Fruit fly (Drosophila melanogaster): ENCODE data around the gene CG42726.

The CG42726 gene

dm6 chr3R:15371833-15372232 is 24.0 kb downstream of the CG42726 start, which contains the start of the genes Ccm3 and CG6136:
Gene Ccm3, plus strand, starts transcription at chr3R:15371957.
Gene CG6136, minus strand, starts transcription at chr3R:15372212.
- TF ChIP-seq CG6854 (GFP tag; optimal IDR thresholded peaks at IDR 0.05) (peak; percentile 38), lz (GFP tag; optimal IDR thresholded peaks at IDR 0.05) (peak; percentile 43), eg (GFP tag; IDR thresholded peaks at IDR 0.05) (no peak), cyc (GFP tag; optimal IDR thresholded peaks at IDR 0.05) (peak; percentile 38), Eip75B (GFP tag; optimal IDR thresholded peaks at IDR 0.05) (peak; percentile 32), CG7368 (GFP tag; optimal IDR thresholded peaks at IDR 0.05) (no peak), CG6808 (GFP tag; optimal IDR thresholded peaks at IDR 0.05) (no peak), Hr39 (GFP tag; optimal IDR thresholded peaks at IDR 0.05) (no peak), CG11902 (GFP tag; optimal IDR thresholded peaks at IDR 0.05) (no peak), salr (GFP tag; optimal IDR thresholded peaks at IDR 0.05) (no peak), Eip78C (GFP tag) (peak; percentile 35), vri (GFP tag; optimal IDR thresholded peaks at IDR 0.05) (no peak), CG16779 (tag; optimal IDR thresholded peaks at IDR 0.05) (no peak), achi (GFP tag; optimal IDR thresholded peaks at IDR 0.05) (peak; percentile 18), CG1621 (tag; optimal IDR thresholded peaks at IDR 0.05) (no peak), CG3032 (tag; optimal IDR thresholded peaks at IDR 0.05) (peak; percentile 30), Sox14 (GFP tag; optimal IDR thresholded peaks at IDR 0.05) (peak; percentile 19), CG34406 (GFP tag; optimal IDR thresholded peaks at IDR 0.05) (no peak), esn (GFP tag; optimal IDR thresholded peaks at IDR 0.05) (peak; percentile 63), Ets21C (GFP tag; optimal IDR thresholded peaks at IDR 0.05) (no peak), Ets96B (tag; optimal IDR thresholded peaks at IDR 0.05) (no peak), topi (GFP tag; optimal IDR thresholded peaks at IDR 0.05) (peak; percentile 47), CG31627 (GFP tag; optimal IDR thresholded peaks at IDR 0.05) (peak; percentile 44), CG8632 (GFP tag; optimal IDR thresholded peaks at IDR 0.05) (no peak)

dm6 chr3R:15374397-15374796 is 26.5 kb downstream of the CG42726 start, which contains the start of gene Rbp:
Gene Rbp, plus strand, starts transcription at chr3R:15374635.
- TF ChIP-seq CG6854 (GFP tag; optimal IDR thresholded peaks at IDR 0.05): peak; percentile 27
- TF ChIP-seq CG15336 (GFP tag; IDR thresholded peaks at IDR 0.05): no peak
- no peak for TF ChIP-seq topi (GFP tag; optimal IDR thresholded peaks at IDR 0.05)

- TF ChIP-seq salr (GFP tag; optimal IDR thresholded peaks at IDR 0.05): no peak
- TF ChIP-seq CG6854 (GFP tag; optimal IDR thresholded peaks at IDR 0.05): peak; percentile 8
Measured at dm6 chr3R:15375470-15375869, 27.6 kb downstream of the CG42726 start.

- TF ChIP-seq Eip78C (GFP tag) (no peak), CG15336 (GFP tag; IDR thresholded peaks at IDR 0.05) (no peak), dsx (GFP tag; optimal IDR thresholded peaks at IDR 0.05; ENCODE audit: poor library complexity, severe bottlenecking) (no peak), fd59A (GFP tag; optimal IDR thresholded peaks at IDR 0.05) (no peak), CG9139 (GFP tag; optimal IDR thresholded peaks at IDR 0.05) (no peak), cyc (GFP tag; optimal IDR thresholded peaks at IDR 0.05) (no peak)
Measured at dm6 chr3R:15379071-15379470, 31.2 kb downstream of the CG42726 start.

dm6 chr3R:15382851-15383250 is 35.0 kb downstream of the CG42726 start, which contains the start of gene h-cup:
Gene h-cup, minus strand, starts transcription at chr3R:15382951.
- TF ChIP-seq CG34406 (GFP tag; optimal IDR thresholded peaks at IDR 0.05) (no peak), spab (GFP tag; optimal IDR thresholded peaks at IDR 0.05) (no peak), CG3919 (GFP tag; optimal IDR thresholded peaks at IDR 0.05) (no peak), lz (GFP tag; optimal IDR thresholded peaks at IDR 0.05) (no peak), CG4318 (GFP tag; optimal IDR thresholded peaks at IDR 0.05) (no peak), CG8632 (GFP tag; optimal IDR thresholded peaks at IDR 0.05) (no peak), CG16779 (tag; optimal IDR thresholded peaks at IDR 0.05) (no peak), Sox14 (GFP tag; optimal IDR thresholded peaks at IDR 0.05) (no peak), fd59A (GFP tag; optimal IDR thresholded peaks at IDR 0.05) (no peak), Met (GFP tag; optimal IDR thresholded peaks at IDR 0.05) (no peak), Hr39 (GFP tag; optimal IDR thresholded peaks at IDR 0.05) (no peak), CG10631 (GFP tag; optimal IDR thresholded peaks at IDR 0.05) (no peak), CG1621 (tag; optimal IDR thresholded peaks at IDR 0.05) (no peak), pdm3 (GFP tag; optimal IDR thresholded peaks at IDR 0.05) (no peak), CG10669 (GFP tag; optimal IDR thresholded peaks at IDR 0.05) (no peak), CG9139 (GFP tag; optimal IDR thresholded peaks at IDR 0.05) (no peak), vri (GFP tag; optimal IDR thresholded peaks at IDR 0.05) (no peak), acj6 (GFP tag; optimal IDR thresholded peaks at IDR 0.05) (no peak)

Data from whole organism, prepupa.